Worm (Caenorhabditis elegans) whole organism, early embryonic: ENCODE results near the gene fipr-4.

Experiments
- ama-1 ChIP-seq: fragments of 150-350 bp; optimal IDR thresholded peaks from 2 replicates; lab custom pipeline; 2014
- ceh-36 ChIP-seq: sonication (generic microtip); optimal IDR thresholded peaks from 2 replicates; lab custom pipeline; 2016; ENCODE audit warnings: missing genetic modification characterization, inconsistent platforms, missing compliant biosample characterization
- ets-7 ChIP-seq: sonication (generic microtip); optimal IDR thresholded peaks from 2 replicates; lab custom pipeline; 2016; ENCODE audit warnings: missing genotype, missing genetic modification characterization, missing compliant biosample characterization
- hmg-4 ChIP-seq: fragments of 200-800 bp; sonication (Bioruptor generic); optimal IDR thresholded peaks from 2 replicates; lab custom pipeline; 2018; ENCODE audit warnings: mild to moderate bottlenecking, missing genetic modification characterization, missing compliant biosample characterization
- tbx-37 ChIP-seq: fragments of 200-800 bp; sonication (Bioruptor generic); conservative IDR thresholded peaks from 2 replicates; pipeline ENCODE4 v1.3.6; 2022; ENCODE audit warnings: missing genetic modification reagents, missing genetic modification characterization, missing compliant biosample characterization

ce11 chrV:10185719-10186118, 42.5 kb downstream of the fipr-4 start, which contains the start of gene ZK856.18:
- TF ChIP-seq ama-1, result no peak
- no peak for TF ChIP-seq ets-7 (tag; lab: Kevin White, UChicago)
- no peak for TF ChIP-seq hmg-4 (GFP tag; lab: Kevin White, UChicago)
- no peak for TF ChIP-seq tbx-37
- TF ChIP-seq ceh-36, result no peak
